Fruit fly (Drosophila melanogaster) whole organism, embryonic: ENCODE results near the gene Nxf3.

Experiments used
- Awh ChIP-seq: fragments of 200-800 bp; sonication (Bioruptor generic); IDR thresholded peaks from 2 replicates; pipeline ENCODE4, ENCODE4 v1.3.6; 2022; ENCODE audit warnings: missing biosample characterization, missing genetic modification characterization
- CG10565 ChIP-seq: fragments of 200-800 bp; sonication (Bioruptor generic); optimal IDR thresholded peaks from 3 replicates; lab custom pipeline; 2016; ENCODE audit warnings: missing biosample characterization, mild to moderate bottlenecking, missing genetic modification characterization
- CG11723 ChIP-seq: fragments of 200-800 bp; sonication (Bioruptor generic); optimal IDR thresholded peaks from 2 replicates; lab custom pipeline; 2017; ENCODE audit warnings: missing biosample characterization, mild to moderate bottlenecking, missing genetic modification characterization
- CG12659 ChIP-seq: fragments of 200-800 bp; sonication (Bioruptor generic); optimal IDR thresholded peaks from 3 replicates; lab custom pipeline; 2017; ENCODE audit warnings: mild to moderate bottlenecking, missing biosample characterization, missing genetic modification reagents, missing genetic modification characterization
- CG1603 ChIP-seq: fragments of 200-800 bp; sonication (Bioruptor generic); optimal IDR thresholded peaks from 2 replicates; lab custom pipeline; 2019; ENCODE audit warnings: missing biosample characterization, mild to moderate bottlenecking, missing genetic modification characterization, moderate library complexity
- CG16813 ChIP-seq: fragments of 200-800 bp; sonication (Bioruptor generic); IDR thresholded peaks from 3 replicates; pipeline ENCODE4 v1.3.6; 2022; ENCODE audit warnings: missing biosample characterization, missing genetic modification characterization; ENCODE audit not compliant: partially characterized antibody
- CG17361 ChIP-seq: fragments of 200-800 bp; sonication (Bioruptor generic); IDR thresholded peaks from 3 replicates; pipeline ENCODE4 v1.3.6; 2022; ENCODE audit warnings: missing biosample characterization, missing genetic modification characterization
- CG2202 ChIP-seq: fragments of 200-800 bp; sonication (Bioruptor generic); optimal IDR thresholded peaks from 2 replicates; lab custom pipeline; 2018; ENCODE audit warnings: missing biosample characterization, mild to moderate bottlenecking, missing genetic modification characterization
- CG32772 ChIP-seq: fragments of 200-800 bp; sonication (Bioruptor generic); IDR thresholded peaks from 2 replicates; pipeline ENCODE4 v1.3.6; 2022; ENCODE audit warnings: missing biosample characterization, missing genetic modification characterization
- CG33213 ChIP-seq: fragments of 200-800 bp; sonication (Bioruptor generic); optimal IDR thresholded peaks from 3 replicates; lab custom pipeline; 2016; ENCODE audit warnings: missing biosample characterization, missing genetic modification characterization
- CG3407 ChIP-seq: fragments of 200-800 bp; sonication (Bioruptor generic); optimal IDR thresholded peaks from 2 replicates; lab custom pipeline; 2018; ENCODE audit warnings: missing biosample characterization, mild to moderate bottlenecking, missing genetic modification characterization
- CG34422 ChIP-seq: fragments of 200-800 bp; sonication (Bioruptor generic); IDR thresholded peaks from 3 replicates; pipeline ENCODE4 v1.3.6; 2022; ENCODE audit warnings: missing biosample characterization, missing genetic modification characterization
- CG6654 ChIP-seq: fragments of 200-800 bp; sonication (Bioruptor generic); optimal IDR thresholded peaks from 2 replicates; lab custom pipeline; 2017; ENCODE audit warnings: missing biosample characterization, mild to moderate bottlenecking, missing genetic modification characterization
- CG8765 ChIP-seq: fragments of 200-800 bp; sonication (Bioruptor generic); IDR thresholded peaks from 2 replicates; pipeline ENCODE4 v1.3.6; 2022; ENCODE audit warnings: missing biosample characterization, missing genetic modification characterization
- CoRest ChIP-seq: fragments of 200-800 bp; sonication (Bioruptor generic); optimal IDR thresholded peaks from 3 replicates; lab custom pipeline; 2018; ENCODE audit warnings: missing biosample characterization, mild to moderate bottlenecking, missing genetic modification characterization, moderate library complexity
- Dad ChIP-seq: fragments of 200-800 bp; sonication (Bioruptor generic); optimal IDR thresholded peaks from 3 replicates; lab custom pipeline; 2016; ENCODE audit warnings: missing biosample characterization, missing genetic modification characterization
- Deaf1 ChIP-seq: fragments of 200-800 bp; optimal IDR thresholded peaks from 3 replicates; lab custom pipeline; 2019; ENCODE audit warnings: missing biosample characterization, mild to moderate bottlenecking, missing genetic modification characterization, moderate library complexity
- GATAe ChIP-seq: fragments of 200-800 bp; sonication (Bioruptor generic); conservative IDR thresholded peaks from 2 replicates; pipeline ENCODE4 v1.3.6; 2022; ENCODE audit warnings: missing biosample characterization, missing genetic modification characterization
- H15 ChIP-seq: fragments of 200-800 bp; sonication (Bioruptor generic); IDR thresholded peaks from 3 replicates; pipeline ENCODE4 v1.3.6; 2022; ENCODE audit warnings: missing biosample characterization, missing genetic modification characterization
- Hand ChIP-seq: fragments of 200-800 bp; sonication (Bioruptor generic); optimal IDR thresholded peaks from 2 replicates; lab custom pipeline; 2017; ENCODE audit warnings: mild to moderate bottlenecking, missing biosample characterization, missing genetic modification reagents, missing genetic modification characterization
- Hr51 ChIP-seq, 2 experiments: fragments of 200-800 bp; sonication (Bioruptor generic); optimal IDR thresholded peaks; 2 replicates in 1 of 2; 3 replicates in 1 of 2; lab custom pipeline; 2016 to 2018; ENCODE audit warnings: missing biosample characterization in 2 of 2, missing genetic modification characterization in 2 of 2, mild to moderate bottlenecking in 1 of 2, moderate library complexity in 1 of 2
- Max ChIP-seq: fragments of 200-800 bp; sonication (Bioruptor generic); optimal IDR thresholded peaks from 2 replicates; lab custom pipeline; 2016; ENCODE audit warnings: missing biosample characterization, mild to moderate bottlenecking, missing genetic modification characterization
- Oaz ChIP-seq: fragments of 200-800 bp; sonication (Bioruptor generic); IDR thresholded peaks from 2 replicates; pipeline ENCODE4 v1.3.6; 2022; ENCODE audit warnings: missing biosample characterization, missing genetic modification characterization
- Rx ChIP-seq: fragments of 200-800 bp; sonication (Bioruptor generic); IDR thresholded peaks from 2 replicates; pipeline ENCODE4 v1.3.6; 2022; ENCODE audit warnings: missing biosample characterization, missing genetic modification characterization
- Scr ChIP-seq: fragments of 200-800 bp; sonication (Bioruptor generic); IDR thresholded peaks from 2 replicates; pipeline ENCODE4 v1.3.6; 2022; ENCODE audit warnings: missing biosample characterization, missing genetic modification characterization; ENCODE audit not compliant: partially characterized antibody
- Taf1 ChIP-seq: fragments of 200-800 bp; sonication (Bioruptor generic); IDR thresholded peaks from 2 replicates; pipeline ENCODE4 v1.3.6; 2022; ENCODE audit warnings: missing biosample characterization, missing genetic modification characterization
- abd-A ChIP-seq: fragments of 200-800 bp; sonication (Bioruptor generic); optimal IDR thresholded peaks from 3 replicates; lab custom pipeline; 2019; ENCODE audit warnings: missing biosample characterization, mild to moderate bottlenecking, missing genetic modification characterization, moderate library complexity
- aop ChIP-seq: fragments of 200-800 bp; sonication (Bioruptor generic); IDR thresholded peaks from 2 replicates; pipeline ENCODE4 v1.3.6; 2022; ENCODE audit warnings: missing biosample characterization, missing genetic modification characterization
- bab2 ChIP-seq: fragments of 200-800 bp; sonication (Bioruptor generic); optimal IDR thresholded peaks from 2 replicates; lab custom pipeline; 2016; ENCODE audit warnings: missing biosample characterization, missing genetic modification characterization
- corto ChIP-seq: fragments of 200-800 bp; sonication (Bioruptor generic); optimal IDR thresholded peaks from 2 replicates; lab custom pipeline; 2016; ENCODE audit warnings: missing biosample characterization, mild to moderate bottlenecking, missing genetic modification characterization, moderate library complexity
- dpn ChIP-seq, 2 experiments: fragments of 200-800 bp; sonication (Bioruptor generic); optimal IDR thresholded peaks; 3 replicates each; lab custom pipeline; 2016; ENCODE audit warnings: missing biosample characterization in 2 of 2, missing genetic modification characterization in 2 of 2
- fd102C ChIP-seq: fragments of 200-800 bp; sonication (Bioruptor generic); optimal IDR thresholded peaks from 2 replicates; lab custom pipeline; 2018; ENCODE audit warnings: missing biosample characterization, mild to moderate bottlenecking, missing genetic modification characterization, moderate library complexity
- fd64A ChIP-seq: fragments of 200-800 bp; sonication (Bioruptor generic); optimal IDR thresholded peaks from 3 replicates; lab custom pipeline; 2018; ENCODE audit warnings: missing biosample characterization, mild to moderate bottlenecking, missing genetic modification characterization
- fd96Cb ChIP-seq: fragments of 200-800 bp; sonication (Bioruptor generic); optimal IDR thresholded peaks from 2 replicates; lab custom pipeline; 2018; ENCODE audit warnings: missing biosample characterization, mild to moderate bottlenecking, missing genetic modification characterization, moderate library complexity
- gsb ChIP-seq: fragments of 200-800 bp; sonication (Bioruptor generic); IDR thresholded peaks from 2 replicates; pipeline ENCODE4 v1.3.6; 2022; ENCODE audit warnings: missing biosample characterization, missing genetic modification characterization
- jigr1 ChIP-seq: fragments of 200-800 bp; sonication (Bioruptor generic); IDR thresholded peaks from 3 replicates; pipeline ENCODE4 v1.3.6; 2022; ENCODE audit warnings: missing biosample characterization, missing genetic modification characterization
- lov ChIP-seq, 2 experiments: fragments of 200-800 bp in 1 of 2; fragments of >200 bp in 1 of 2; sonication (Bioruptor generic) in 1 of 2; IDR thresholded peaks in 1 of 2; optimal IDR thresholded peaks in 1 of 2; 2 replicates in 1 of 2; 3 replicates in 1 of 2; pipeline versions ENCODE4 v1.3.6 to Lab custom; 2017 to 2022; ENCODE audit warnings: missing biosample characterization in 1 of 2, missing genetic modification characterization in 1 of 2
- otp ChIP-seq: fragments of 200-800 bp; sonication (Bioruptor generic); IDR thresholded peaks from 3 replicates; pipeline ENCODE4, ENCODE4 v1.3.6; 2022; ENCODE audit warnings: missing biosample characterization, missing genetic modification characterization
- pho ChIP-seq: fragments of 200-800 bp; sonication (Bioruptor generic); optimal IDR thresholded peaks from 2 replicates; lab custom pipeline; 2016; ENCODE audit warnings: missing biosample characterization, missing genetic modification characterization
- pzg ChIP-seq: fragments of 200-800 bp; sonication (Bioruptor generic); optimal IDR thresholded peaks from 3 replicates; lab custom pipeline; 2018; ENCODE audit warnings: missing biosample characterization, mild to moderate bottlenecking, missing genetic modification characterization, moderate library complexity
- sc ChIP-seq, 3 experiments: fragments of >200 bp in 2 of 3; fragments of 200-800 bp in 1 of 3; sonication (Bioruptor generic) in 1 of 3; optimal IDR thresholded peaks; 2 replicates in 2 of 3; 3 replicates in 1 of 3; lab custom pipeline; 2017; ENCODE audit warnings: mild to moderate bottlenecking in 1 of 3, missing biosample characterization in 1 of 3, missing genetic modification characterization in 1 of 3, missing genetic modification reagents in 1 of 3
- scrt ChIP-seq: fragments of 200-800 bp; sonication (Bioruptor generic); optimal IDR thresholded peaks from 2 replicates; lab custom pipeline; 2018; ENCODE audit warnings: missing biosample characterization, mild to moderate bottlenecking, missing genetic modification characterization, moderate library complexity
- seq ChIP-seq: fragments of 200-800 bp; sonication (Bioruptor generic); IDR thresholded peaks from 2 replicates; pipeline ENCODE4 v1.3.6; 2022; ENCODE audit warnings: missing biosample characterization, missing genetic modification characterization
- slbo ChIP-seq: fragments of 200-800 bp; sonication (Bioruptor generic); IDR thresholded peaks from 2 replicates; pipeline ENCODE4 v1.3.6; 2022; ENCODE audit warnings: missing biosample characterization, missing genetic modification characterization
- tap ChIP-seq: fragments of 200-800 bp; optimal IDR thresholded peaks from 3 replicates; lab custom pipeline; 2019; ENCODE audit warnings: missing biosample characterization, mild to moderate bottlenecking, missing genetic modification characterization, moderate library complexity
- tll ChIP-seq, 2 experiments: fragments of 200-800 bp in 1 of 2; fragments of >200 bp in 1 of 2; sonication (Bioruptor generic) in 1 of 2; optimal IDR thresholded peaks; 2 replicates each; lab custom pipeline; 2017 to 2019; ENCODE audit warnings: missing biosample characterization in 2 of 2, missing genetic modification characterization in 2 of 2, mild to moderate bottlenecking in 1 of 2, moderate library complexity in 1 of 2
- wor ChIP-seq: fragments of 200-800 bp; sonication (Bioruptor generic); IDR thresholded peaks from 2 replicates; pipeline ENCODE4 v1.3.6; 2022; ENCODE audit warnings: missing biosample characterization, missing genetic modification characterization
- zen2 ChIP-seq: fragments of 200-800 bp; sonication (Bioruptor generic); IDR thresholded peaks from 3 replicates; pipeline ENCODE4 v1.3.6; 2022; ENCODE audit warnings: missing biosample characterization, missing genetic modification characterization; ENCODE audit not compliant: partially characterized antibody

Nxf3 gene

dm6 chr3L:13925117-13925726 lies 39.8 kb upstream of the Nxf3 start, which contains the start of gene Rgl (continued):
- TF ChIP-seq jigr1 (GFP tag; lab: Robert Waterston, UW) (no peak), Oaz (GFP tag; lab: Robert Waterston, UW) (no peak), scrt (GFP tag; lab: Kevin White, UChicago) (no peak), CG16813 (GFP tag; lab: Robert Waterston, UW) (0 out of 3 replicates have a peak, but pooled peaks have one; percentile 20), pho (no peak), CG3407 (GFP tag; lab: Kevin White, UChicago) (no peak), otp (GFP tag; lab: Robert Waterston, UW) (0 out of 3 replicates have a peak, but pooled peaks have one; percentile 31), fd102C (GFP tag; lab: Kevin White, UChicago) (no peak), zen2 (GFP tag; lab: Robert Waterston, UW) (no peak; the same call in 2 of the 3 replicates), seq (no peak), Taf1 (GFP tag; lab: Robert Waterston, UW) (no peak), Hr51 (GFP tag; optimal IDR thresholded peaks at IDR 0.05; lab: Kevin White, UChicago) (no peak), Max (GFP tag; lab: Kevin White, UChicago) (no peak), GATAe (no peak), bab2 (GFP tag; lab: Kevin White, UChicago) (no peak), sc (optimal IDR thresholded peaks at IDR 0.05; lab: Kevin White, UChicago) (no peak), sc (GFP tag; optimal IDR thresholded peaks at IDR 0.05; lab: Kevin White, UChicago) (no peak), CoRest (tag; lab: Kevin White, UChicago) (no peak), fd96Cb (tag; lab: Kevin White, UChicago) (no peak), fd64A (no peak), Hand (GFP tag; lab: Kevin White, UChicago) (no peak), H15 (GFP tag; lab: Robert Waterston, UW) (no peak), CG10565 (no peak), CG17361 (no peak), CG6654 (GFP tag; lab: Kevin White, UChicago) (no peak), CG34422 (GFP tag; lab: Robert Waterston, UW) (no peak), CG8765 (no peak), wor (GFP tag; lab: Robert Waterston, UW) (no peak), CG2202 (tag; lab: Kevin White, UChicago) (no peak), lov (optimal IDR thresholded peaks at IDR 0.05; lab: Kevin White, UChicago) (no peak), lov (GFP tag; IDR thresholded peaks at IDR 0.05; lab: Robert Waterston, UW) (no peak), dpn (GFP tag; optimal IDR thresholded peaks at IDR 0.05; lab: Kevin White, UChicago) (no peak), CG33213 (no peak), slbo (no peak), Deaf1 (no peak), aop (0 out of 2 replicates have a peak, but pooled peaks have one; percentile 26), pzg (GFP tag; lab: Kevin White, UChicago) (no peak), gsb (no peak), tap (tag; lab: Kevin White, UChicago) (no peak), Rx (GFP tag; lab: Robert Waterston, UW) (no peak), abd-A (tag; lab: Kevin White, UChicago) (no peak), CG12659 (GFP tag; lab: Kevin White, UChicago) (no peak), CG11723 (GFP tag; lab: Kevin White, UChicago) (no peak), CG1603 (no peak), Scr (GFP tag; lab: Robert Waterston, UW) (peak; percentile 29; the same call in 1 of the 2 replicates), Awh (GFP tag; lab: Robert Waterston, UW) (0 out of 2 replicates have a peak, but pooled peaks have one; percentile 24), Dad (GFP tag; lab: Kevin White, UChicago) (no peak), tll (GFP tag; optimal IDR thresholded peaks at IDR 0.05; lab: Kevin White, UChicago) (no peak), corto (GFP tag; lab: Kevin White, UChicago) (no peak), CG32772 (GFP tag; lab: Robert Waterston, UW) (no peak)
